Worm (Caenorhabditis elegans) whole organism, dauer: ENCODE results near the gene ctps-1.

ENCODE experiments used
- unc-62 ChIP-seq: sonication (generic microtip); optimal IDR thresholded peaks from 2 replicates; lab custom pipeline; 2017; ENCODE audit warnings: missing biosample characterization, missing genetic modification reagents, missing genetic modification characterization

The ctps-1 gene

DNA sequence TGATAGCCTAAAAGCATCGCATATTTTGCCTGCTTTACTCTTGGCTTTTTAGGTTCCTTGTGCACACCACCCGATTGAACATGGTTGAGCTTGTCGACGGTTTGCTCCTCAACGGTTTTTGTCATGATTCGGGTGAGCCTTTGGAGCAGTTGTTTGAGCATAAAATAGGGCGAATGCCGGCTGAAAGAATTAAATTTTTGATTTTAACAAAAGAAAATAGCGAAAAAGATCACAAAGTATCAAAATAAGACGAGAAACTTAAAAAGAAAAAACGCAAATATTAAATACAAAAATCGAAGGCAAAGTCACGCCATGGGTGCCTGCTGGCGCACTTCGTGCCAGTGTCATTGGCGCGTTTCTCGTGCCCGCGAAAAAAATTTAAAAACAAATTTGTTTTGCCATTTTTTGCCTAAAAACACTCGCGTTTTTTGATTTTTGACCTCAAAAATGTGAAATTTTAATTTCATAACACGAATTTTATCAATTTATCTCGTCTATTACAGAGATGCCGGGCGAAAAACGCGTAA, at the start of gene ctps-1, which contains the start of gene pus-1:
Gene ctps-1 (plus strand): TSS at position 51 of the 527 bp plus-strand sequence.
Gene pus-1 (minus strand): TSS at position 125 of the 527 bp plus-strand sequence.
- no peak for TF ChIP-seq unc-62

DNA sequence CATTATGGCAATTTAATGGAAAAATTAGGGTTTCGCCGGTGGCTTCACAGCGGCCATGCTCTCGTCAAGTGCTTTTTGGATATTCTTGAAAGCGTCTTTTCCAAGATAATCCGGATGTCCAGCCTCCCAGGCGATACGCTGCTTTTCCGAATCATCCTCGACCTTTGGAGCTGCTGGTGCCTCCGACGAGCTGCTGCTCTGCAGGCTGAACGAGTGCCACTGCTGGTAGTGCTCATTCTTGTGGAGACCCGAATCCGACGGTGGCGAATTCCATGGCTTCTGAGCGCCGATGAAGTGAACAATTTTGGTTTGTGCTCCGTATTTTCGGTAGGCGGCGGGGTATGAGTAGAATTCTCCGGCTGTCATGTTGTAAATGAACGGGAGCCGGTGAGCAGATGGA, 49.5 kb upstream of the ctps-1 start:
- TF ChIP-seq unc-62: no peak

DNA sequence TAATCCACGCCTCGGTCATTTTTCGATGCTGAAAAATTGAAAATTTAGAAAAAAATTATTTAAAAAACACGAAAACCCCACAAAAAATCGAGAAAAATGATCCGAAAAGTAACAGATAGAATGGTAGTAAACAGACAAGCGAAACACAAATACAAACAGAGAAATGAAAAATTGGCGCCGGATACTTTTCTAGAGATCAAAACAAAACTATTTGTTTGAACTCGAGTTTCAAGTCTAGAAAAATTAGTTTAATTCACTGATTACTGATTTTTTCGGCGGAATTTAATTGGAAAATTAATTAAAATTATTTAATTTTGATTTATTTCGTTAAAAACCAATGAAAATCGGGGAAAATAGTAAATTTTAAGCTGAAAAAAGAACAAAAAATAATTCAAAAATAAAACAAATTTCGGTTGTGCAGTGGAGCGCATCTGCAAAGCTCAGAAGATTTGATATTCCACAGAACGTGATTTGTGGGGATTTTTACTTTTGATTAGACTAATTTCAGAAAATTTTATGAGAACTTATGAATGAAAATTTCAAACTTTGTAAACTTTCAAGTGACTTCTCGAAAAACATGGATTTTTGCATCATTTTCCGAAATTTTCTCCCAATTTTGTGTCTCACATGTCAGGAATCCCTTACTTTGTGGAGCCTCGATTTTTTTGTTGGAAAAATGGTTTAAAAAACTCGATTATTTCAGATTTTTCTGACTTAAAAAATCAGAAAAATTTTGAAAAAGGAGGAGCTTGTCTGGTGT, 48.3 kb upstream of the ctps-1 start, which contains the start of gene gyg-2:
Gene gyg-2 (minus strand): TSS at position 28 of the 760 bp plus-strand sequence.
- no peak for TF ChIP-seq unc-62

DNA sequence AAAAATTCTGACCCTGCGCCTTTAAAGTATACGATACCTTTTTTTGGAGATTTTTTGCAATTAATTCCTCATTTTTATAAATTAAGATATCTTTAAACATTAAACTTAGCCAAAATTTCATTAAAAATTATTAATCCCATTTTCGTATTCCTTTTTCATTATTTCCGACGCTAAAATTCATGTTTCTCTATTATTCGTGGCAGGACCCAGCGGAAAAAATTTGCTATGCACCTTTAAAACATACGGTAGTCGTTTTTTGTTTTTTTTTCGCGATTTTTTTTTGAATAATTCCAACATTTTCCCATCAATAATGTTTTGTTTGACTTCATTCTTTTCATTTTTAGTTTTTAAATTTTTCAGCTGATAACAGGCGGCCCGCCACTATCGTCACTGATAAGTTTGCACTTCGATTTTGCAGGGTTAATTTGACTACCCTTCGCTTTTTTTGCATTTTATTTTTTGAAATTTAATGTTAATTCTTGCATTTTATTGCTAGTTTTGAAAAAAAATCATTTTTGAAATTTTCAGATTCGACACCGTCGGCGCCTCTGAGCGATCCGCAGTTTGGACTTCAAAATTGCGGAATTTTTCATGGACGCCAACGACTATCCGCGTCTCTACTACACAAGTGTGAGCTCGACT, 47.5 kb upstream of the ctps-1 start, which contains the start of gene dkf-2:
Gene dkf-2 (plus strand): TSS at position 592 of the 642 bp plus-strand sequence.
- no peak for TF ChIP-seq unc-62

DNA sequence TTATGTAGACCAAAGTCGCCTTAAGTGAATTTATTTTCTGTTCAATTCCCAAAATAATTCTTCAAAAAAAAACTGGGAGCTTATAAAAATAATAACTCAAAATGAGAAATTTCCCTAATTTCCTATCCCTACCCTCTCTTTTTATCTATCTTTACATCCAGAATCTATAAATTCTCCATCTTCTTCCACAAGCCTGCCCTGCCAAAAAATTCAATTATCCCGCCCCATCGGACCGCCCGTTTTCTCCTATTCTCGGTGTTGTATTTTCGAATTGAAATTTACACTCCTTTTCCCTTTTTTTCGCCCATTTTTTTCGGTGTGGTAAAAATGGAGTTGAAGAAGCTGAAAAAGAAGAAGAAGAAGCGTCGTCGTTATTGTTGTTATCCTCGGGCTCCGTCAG, 45.2 kb upstream of the ctps-1 start:
- TF ChIP-seq unc-62: no peak

DNA sequence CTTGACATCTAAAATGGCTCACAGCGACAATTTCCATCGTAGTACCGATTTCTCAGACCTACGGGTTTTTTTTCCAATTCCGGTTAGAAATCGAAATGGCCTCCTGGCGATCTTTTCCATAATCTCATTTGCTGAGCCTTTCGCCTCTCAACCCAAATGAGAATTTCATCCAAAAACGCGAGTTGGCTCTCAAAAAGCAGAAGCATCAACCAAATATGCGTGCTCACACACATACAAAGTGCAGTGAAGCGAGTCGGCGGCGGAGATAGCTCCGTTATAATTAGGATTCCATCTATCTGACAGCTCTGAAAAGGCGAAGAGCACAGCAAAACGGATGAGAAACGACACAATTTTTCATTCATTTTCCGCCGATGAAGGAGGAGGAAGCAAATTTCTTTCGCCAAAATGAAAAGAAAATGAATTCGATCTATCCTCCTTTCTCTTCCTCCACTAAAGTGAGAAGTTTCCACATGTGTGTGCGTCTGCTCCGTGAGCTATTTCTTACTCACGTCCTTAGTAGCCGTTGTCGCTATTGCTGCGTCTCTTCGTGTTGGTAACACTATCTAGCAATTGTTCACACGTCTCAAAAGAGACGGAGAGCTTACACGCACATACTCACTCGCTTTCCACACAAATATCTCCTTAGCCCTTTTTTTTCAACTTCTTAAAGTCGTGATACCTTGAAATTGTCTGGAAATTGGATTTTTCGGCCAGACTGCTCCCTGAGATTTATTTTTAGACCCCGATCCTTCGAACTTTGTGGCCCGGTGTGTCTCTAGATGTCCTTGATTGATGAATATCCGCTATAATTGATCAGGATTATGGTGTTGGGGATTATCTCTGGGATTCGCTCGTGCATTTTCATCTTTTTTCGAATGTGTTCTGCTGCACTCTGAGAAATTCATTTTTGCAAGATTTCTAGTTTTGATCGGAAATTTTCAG, 42.3 kb upstream of the ctps-1 start:
- no peak for TF ChIP-seq unc-62

DNA sequence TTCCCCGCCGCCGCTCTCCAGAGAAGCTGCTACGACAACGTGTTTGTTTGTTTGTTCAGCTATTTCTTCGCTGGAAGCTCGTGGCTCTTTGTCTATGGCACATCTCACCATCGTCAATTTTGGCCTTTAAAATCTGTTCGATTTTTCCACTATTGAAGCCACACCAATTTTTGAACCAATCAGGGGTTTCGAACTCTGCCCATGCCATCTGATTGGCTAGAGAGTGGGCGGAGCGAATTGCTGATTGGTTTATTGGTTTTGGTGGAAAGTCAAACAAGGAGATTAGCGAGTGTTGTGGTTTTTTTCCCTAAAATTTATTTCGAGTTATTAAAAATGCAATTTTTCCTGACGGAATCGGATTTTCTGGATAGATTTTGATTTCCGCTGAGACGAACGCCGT, 38.5 kb upstream of the ctps-1 start:
- TF ChIP-seq unc-62: no peak

DNA sequence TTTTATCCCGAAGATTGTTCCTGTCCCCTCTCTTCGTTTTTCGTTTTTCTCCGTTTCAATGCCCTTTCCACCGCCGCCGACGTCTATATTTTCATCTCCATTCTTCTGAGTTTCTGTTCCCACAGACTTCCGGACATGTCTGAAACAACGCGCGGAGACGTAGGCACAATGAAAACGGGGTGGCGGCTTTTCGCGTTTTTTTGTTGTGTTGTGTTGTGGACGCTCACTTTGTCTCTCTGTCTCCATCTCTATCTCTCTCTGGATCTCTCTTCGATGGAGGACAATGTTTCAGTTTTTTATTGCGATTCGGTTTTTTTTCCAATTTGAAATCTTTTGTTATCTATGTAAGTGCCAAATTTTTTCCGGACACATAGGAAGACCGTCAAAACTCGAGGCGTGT, 34.7 kb upstream of the ctps-1 start:
- no peak for TF ChIP-seq unc-62

DNA sequence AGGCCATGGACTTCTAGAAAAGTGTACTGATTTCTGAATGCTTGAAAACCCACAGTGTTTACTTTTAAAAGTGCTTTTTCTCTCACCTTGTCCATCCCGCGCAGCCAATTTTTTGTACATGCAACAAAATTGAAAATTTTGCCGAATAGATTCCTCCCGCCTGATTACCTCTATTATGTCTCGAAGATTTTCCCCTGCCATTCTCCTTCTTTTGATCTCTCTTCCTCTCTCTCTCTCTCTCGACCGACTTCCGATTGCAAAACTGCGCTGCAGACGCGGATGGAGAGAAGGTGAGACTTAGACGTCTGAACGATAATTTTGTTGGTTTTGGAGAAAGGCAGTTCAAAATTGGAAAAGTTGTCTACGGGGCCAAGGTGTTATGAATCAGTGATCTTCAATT, 20.2 kb upstream of the ctps-1 start:
- TF ChIP-seq unc-62: no peak

DNA sequence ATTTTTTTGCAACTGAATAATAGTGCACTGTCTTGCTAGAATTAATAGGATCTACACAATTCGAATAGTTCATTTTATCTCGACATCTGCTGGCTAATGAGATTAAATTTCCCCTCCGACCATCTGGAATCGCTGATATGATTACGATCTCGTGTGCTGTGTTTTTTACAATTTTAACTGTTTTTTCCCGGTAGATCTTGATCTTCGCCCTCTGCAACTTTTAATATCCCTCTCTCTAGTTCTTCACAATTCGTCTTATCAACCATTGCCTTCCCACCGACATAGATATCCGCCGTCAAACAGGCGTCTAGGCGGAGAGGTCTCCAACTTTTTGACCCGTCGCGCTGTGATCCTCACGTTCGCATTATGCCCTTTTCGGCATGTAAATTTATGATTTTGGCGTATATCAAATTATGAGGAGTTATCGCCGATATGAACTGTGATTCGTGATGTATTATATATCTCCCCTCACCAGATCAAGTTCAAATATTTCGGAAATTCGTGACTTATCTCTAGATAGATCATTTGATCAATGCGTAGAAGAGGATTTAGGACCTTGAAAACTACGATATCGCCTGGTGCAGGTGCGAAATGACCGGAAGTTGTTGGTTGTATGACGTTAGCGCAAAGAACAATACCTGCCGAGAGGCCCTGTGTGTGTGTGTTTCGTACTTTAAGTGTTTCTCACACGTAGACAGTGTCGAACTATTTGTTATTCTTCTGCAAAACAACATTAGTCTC, 16.0 kb upstream of the ctps-1 start:
- no peak for TF ChIP-seq unc-62

DNA sequence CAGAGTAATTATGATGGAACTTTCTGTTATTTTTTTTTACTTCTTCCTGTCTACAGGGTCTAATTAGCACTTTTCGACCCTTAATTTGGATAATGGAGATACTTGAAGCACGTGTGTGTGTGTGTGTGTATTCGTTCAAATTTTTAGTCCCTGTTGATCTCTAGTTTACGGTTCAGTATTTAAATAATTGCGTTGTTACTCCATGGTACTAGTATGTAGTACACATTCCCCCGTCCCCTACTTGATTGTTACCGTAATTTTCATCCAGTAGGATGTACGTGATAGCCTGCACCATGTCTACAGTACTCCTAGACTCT, 15.4 kb upstream of the ctps-1 start:
- no peak for TF ChIP-seq unc-62

DNA sequence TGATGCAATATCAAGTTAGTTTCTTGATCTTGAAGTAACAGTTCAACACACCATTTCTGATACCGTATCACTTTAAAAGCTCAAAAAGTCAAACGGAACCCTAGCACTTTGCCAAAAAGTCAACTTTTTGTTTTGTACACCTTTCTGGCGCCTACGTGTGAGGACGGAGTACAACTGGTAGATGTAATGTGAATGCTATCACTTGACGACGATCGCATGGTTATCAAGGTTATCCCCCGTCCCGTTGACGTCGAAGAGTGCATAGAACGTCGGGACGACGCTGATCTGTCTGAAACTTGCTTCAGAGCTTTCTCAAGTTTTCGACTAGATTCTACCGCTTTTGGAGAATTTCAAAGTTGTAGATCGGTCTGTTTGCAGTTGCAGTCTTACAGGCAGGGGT, 14.7 kb upstream of the ctps-1 start:
- no peak for TF ChIP-seq unc-62

DNA sequence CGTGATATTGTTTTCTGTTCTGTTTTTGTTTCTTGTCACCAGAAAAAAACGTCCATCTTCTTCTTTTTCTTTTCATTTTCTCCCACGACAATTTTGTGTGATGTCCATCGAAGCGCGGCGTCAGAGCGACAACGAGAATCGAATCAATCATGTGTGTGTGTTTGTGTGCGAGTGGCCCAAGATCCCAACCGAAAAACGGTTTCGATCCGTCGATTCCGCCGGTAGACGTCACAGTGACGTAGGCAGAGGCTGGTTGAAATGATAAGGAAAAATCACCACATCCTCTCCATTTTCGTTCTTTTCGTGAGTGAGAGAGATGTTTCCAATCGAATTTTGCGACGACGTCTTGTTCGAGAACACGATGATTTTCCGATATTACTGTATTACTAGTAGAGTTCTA, 14.1 kb upstream of the ctps-1 start:
- TF ChIP-seq unc-62: no peak

DNA sequence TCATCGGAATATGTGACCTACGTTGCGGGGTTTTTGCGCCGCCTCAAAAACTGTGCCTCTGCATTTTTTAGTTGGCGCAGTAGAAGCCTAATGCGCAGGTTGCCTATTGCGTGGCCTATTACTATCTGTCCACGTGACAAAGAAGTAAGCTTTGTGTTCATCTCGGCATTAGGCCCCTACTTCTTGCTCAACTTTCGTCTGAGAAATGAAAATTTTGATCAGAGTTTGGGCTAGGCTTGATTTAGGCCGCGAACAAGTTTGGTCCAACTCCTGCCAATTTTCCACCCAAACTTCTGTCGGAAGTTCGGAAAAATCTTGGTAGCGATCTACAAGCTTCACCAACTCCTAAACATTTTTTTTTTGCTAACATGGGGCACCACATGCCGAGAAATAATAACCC, 12.7 kb upstream of the ctps-1 start:
- TF ChIP-seq unc-62: no peak

DNA sequence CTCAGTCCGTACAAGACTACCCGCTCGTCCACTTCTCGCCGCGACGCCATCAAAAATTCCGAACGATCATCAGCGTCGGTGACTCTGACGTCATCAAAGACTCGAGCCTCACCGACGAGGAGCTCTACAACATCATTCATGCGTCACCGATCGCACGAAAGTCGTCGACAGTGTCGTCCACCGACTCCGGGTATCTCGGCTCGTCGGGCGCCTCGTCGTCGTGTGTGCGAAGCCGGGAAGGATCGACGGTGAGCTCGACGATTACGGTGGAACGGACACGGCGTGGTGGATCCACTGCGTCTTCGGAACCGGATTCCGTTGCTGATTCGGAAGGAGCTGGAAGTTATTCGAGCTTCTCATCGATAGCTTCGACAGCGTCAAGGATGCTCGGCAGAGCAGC, 9.9 kb upstream of the ctps-1 start:
- no peak for TF ChIP-seq unc-62

DNA sequence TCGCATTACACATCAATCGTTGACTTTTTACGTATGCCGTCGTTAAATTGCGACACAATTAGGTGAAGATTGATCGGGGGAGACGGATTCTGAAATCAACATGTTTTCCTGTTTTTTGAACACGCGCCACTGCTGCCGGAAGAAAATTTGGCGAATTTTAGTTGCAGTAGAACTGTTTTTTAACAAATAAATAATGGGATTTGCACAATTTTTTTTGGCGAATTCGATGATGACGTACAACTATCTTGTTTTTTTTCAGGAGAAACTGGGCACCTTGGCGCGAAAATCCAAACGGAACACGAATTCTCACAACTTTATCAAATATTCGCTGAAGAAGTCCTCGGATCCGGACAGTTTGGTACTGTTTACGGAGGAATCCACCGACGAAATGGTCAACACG, 8.7 kb upstream of the ctps-1 start:
- TF ChIP-seq unc-62: no peak
